Worm (Caenorhabditis elegans) whole organism, early embryonic: ENCODE results near the gene lfi-1.

Source experiments
- aly-1 ChIP-seq: sonication (generic microtip); optimal IDR thresholded peaks from 2 replicates; lab custom pipeline; 2016; ENCODE audit warnings: missing genetic modification characterization, missing compliant biosample characterization
- ama-1 ChIP-seq: fragments of 150-350 bp; optimal IDR thresholded peaks from 2 replicates; lab custom pipeline; 2014
- pes-1 ChIP-seq: fragments of 200-800 bp; sonication (Bioruptor generic); IDR thresholded peaks from 2 replicates; pipeline ENCODE4 v1.3.6; 2022; ENCODE audit warnings: missing genetic modification reagents, missing genetic modification characterization, missing compliant biosample characterization
- sea-1 ChIP-seq: fragments of 200-800 bp; sonication (Bioruptor generic); conservative IDR thresholded peaks from 2 replicates; pipeline ENCODE4 v1.3.6; 2022; ENCODE audit warnings: missing genetic modification characterization, missing compliant biosample characterization

DNA sequence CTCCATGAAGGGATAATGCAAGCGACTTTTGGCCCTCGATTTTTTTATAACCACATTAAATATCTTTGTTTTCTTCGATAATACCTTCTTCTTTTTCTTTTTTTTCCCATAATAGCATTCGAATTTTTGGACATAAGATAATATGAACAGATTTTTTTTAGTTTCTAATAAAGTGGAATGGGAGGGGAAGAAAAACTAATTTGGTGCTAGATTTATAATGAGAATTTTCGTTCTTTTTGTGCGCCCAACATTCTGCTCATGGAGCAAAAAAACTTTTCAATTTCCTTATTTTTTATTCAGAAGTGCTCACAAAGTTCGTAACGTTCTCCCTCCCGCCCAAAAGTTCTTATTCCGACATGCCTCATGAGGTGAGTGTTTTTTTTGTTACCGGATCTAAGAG lies 39.1 kb downstream of the lfi-1 start, which contains the start of gene ZC449.8:
- no peak for TF ChIP-seq aly-1
- no peak for TF ChIP-seq ama-1 (lab: Kevin White, UChicago)
- TF ChIP-seq pes-1 (GFP tag; lab: Robert Waterston, UW): no peak
- TF ChIP-seq sea-1 (GFP tag; lab: Robert Waterston, UW): no peak
